Worm (Caenorhabditis elegans): ENCODE data around the gene epg-4.

- TF ChIP-seq daf-12 (tag; optimal IDR thresholded peaks at IDR 0.05) (no peak), dve-1 (tag; optimal IDR thresholded peaks at IDR 0.05; ENCODE audit: insufficient read depth) (no peak)
Observed at ce11 chrIII:7144749-7145148, 37.2 kb upstream of the epg-4 start, which contains the start of gene glr-2.
